Fruit fly (Drosophila melanogaster) S2 (cell line): ENCODE measurements around the gene CG32633.

ENCODE experiments used
- CG8478 ChIP-seq: fragments of >200 bp; optimal IDR thresholded peaks from 2 replicates; lab custom pipeline; 2018
- CTCF ChIP-seq, 2 experiments: fragments of >200 bp; optimal IDR thresholded peaks; 2 replicates each; lab custom pipeline; 2018

- TF ChIP-seq CG8478 (lab: Kevin White, UChicago) (no peak), CTCF (optimal IDR thresholded peaks at IDR 0.05; lab: Kevin White, UChicago) (no peak)
Observed at dm6 chrX:13605942-13606491, 44.5 kb downstream of the CG32633 start.
